Fruit fly (Drosophila melanogaster): ENCODE measurements around the gene mRpL1.

DNA sequence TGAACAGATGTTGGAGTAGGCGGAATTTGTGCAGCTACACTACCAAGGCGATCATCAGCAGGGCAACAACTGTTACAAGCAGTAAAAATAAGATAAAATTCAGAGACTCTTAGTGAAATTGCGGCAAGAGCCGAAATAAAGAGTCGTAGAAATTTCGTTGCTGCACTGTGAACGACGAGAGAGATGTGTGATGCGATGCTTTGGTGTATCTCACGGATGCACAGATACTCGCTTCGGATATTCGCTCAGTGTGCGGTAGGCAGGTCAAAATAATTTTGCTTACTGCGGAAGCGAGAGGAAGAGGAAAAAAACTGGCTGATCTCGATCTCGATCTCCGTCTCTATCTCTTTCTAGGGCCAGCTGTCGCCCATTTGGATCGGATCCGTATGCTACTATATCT, 12.4 kb upstream of the mRpL1 start:
- TF ChIP-seq Hr78 (GFP tag; optimal IDR thresholded peaks at IDR 0.05) (no peak), Myc (optimal IDR thresholded peaks at IDR 0.05) (no peak), CG9705 (GFP tag; optimal IDR thresholded peaks at IDR 0.05) (no peak), Dfd (GFP tag; optimal IDR thresholded peaks at IDR 0.05) (no peak), rgr (GFP tag; optimal IDR thresholded peaks at IDR 0.05) (no peak)
